Worm (Caenorhabditis elegans): ENCODE measurements around the gene chhy-1.

DNA sequence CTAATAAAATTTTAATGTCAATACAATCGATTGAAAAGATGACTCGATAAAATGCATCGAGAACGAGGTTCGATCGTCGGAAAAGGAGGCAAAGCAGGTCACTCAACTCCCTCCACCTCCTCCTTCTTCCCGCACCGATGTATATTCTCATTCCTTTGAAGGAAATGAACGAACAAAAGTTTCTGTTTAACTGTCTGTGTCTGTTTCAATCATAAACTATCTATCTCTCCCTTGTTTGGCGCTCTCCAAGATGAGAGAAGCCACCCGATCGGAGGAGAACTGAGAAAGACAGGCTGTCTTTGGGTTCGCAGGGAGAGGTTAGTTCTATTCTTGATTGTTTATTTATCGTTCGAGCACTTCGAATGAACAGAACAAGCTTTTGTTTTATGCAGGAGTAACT, 23.7 kb upstream of the chhy-1 start, which contains the start of gene D2085.7:
- no peak for TF ChIP-seq tbx-2 (tag; optimal IDR thresholded peaks at IDR 0.05)
- TF ChIP-seq aly-2 (tag; optimal IDR thresholded peaks at IDR 0.05): no peak
- peak; percentile 81 for TF ChIP-seq blmp-1 (tag; optimal IDR thresholded peaks at IDR 0.05)
- no peak for TF ChIP-seq lin-15B (tag; optimal IDR thresholded peaks at IDR 0.05)
- TF ChIP-seq ceh-82 (tag; optimal IDR thresholded peaks at IDR 0.05): no peak
- TF ChIP-seq nhr-11 (tag; optimal IDR thresholded peaks at IDR 0.05): no peak
- TF ChIP-seq pqm-1 (tag; optimal IDR thresholded peaks at IDR 0.05): no peak
- no peak for TF ChIP-seq hlh-17 (GFP tag; optimal IDR thresholded peaks at IDR 0.05; ENCODE audit: borderline replicate concordance)
- TF ChIP-seq ets-5 (GFP tag; IDR thresholded peaks at IDR 0.05): no peak
- TF ChIP-seq vab-15 (tag; optimal IDR thresholded peaks at IDR 0.05): no peak
- TF ChIP-seq pax-3 (tag; optimal IDR thresholded peaks at IDR 0.05): no peak
- TF ChIP-seq nhr-28 (tag; optimal IDR thresholded peaks at IDR 0.05): no peak
- no peak for TF ChIP-seq ztf-11 (tag; optimal IDR thresholded peaks at IDR 0.05)
- no peak for TF ChIP-seq lir-3 (tag; optimal IDR thresholded peaks at IDR 0.05; ENCODE audit: poor library complexity)

Measured in whole organism, L1 larva.